Worm (Caenorhabditis elegans) whole organism, L4 larva: ENCODE data around the gene R01H2.4.

Experiments used
- ama-1 ChIP-seq: fragments of 150-350 bp; optimal IDR thresholded peaks from 2 replicates; lab custom pipeline; 2014; ENCODE audit warnings: inconsistent platforms, mixed read lengths
- daf-12 ChIP-seq: fragments of 150-350 bp; optimal IDR thresholded peaks from 2 replicates; lab custom pipeline; 2014; ENCODE audit warnings: missing biosample characterization, missing genetic modification reagents, missing genetic modification characterization
- egl-27 ChIP-seq: sonication (generic microtip); optimal IDR thresholded peaks from 3 replicates; lab custom pipeline; 2017; ENCODE audit warnings: missing biosample characterization, missing genetic modification reagents, missing genetic modification characterization
- hlh-30 ChIP-seq: sonication (generic microtip); optimal IDR thresholded peaks from 2 replicates; lab custom pipeline; 2017; ENCODE audit warnings: antibody characterized with exemption, mild to moderate bottlenecking, missing genetic modification characterization, missing compliant biosample characterization; ENCODE audit not compliant: insufficient read depth
- mdl-1 ChIP-seq, 2 experiments: fragments of 150-350 bp in 1 of 2; sonication (generic microtip) in 1 of 2; optimal IDR thresholded peaks; 2 replicates each; lab custom pipeline; 2014 to 2017; ENCODE audit warnings: missing biosample characterization in 2 of 2, missing genetic modification characterization in 2 of 2
- nhr-25 ChIP-seq: sonication (generic microtip); optimal IDR thresholded peaks from 2 replicates; lab custom pipeline; 2017; ENCODE audit warnings: missing genetic modification characterization, mild to moderate bottlenecking, missing compliant biosample characterization, antibody characterized with exemption, moderate library complexity, borderline replicate concordance; ENCODE audit not compliant: insufficient read depth
- nhr-6 ChIP-seq: fragments of 150-350 bp; optimal IDR thresholded peaks from 2 replicates; lab custom pipeline; 2014; ENCODE audit warnings: missing biosample characterization, missing genetic modification characterization
- ztf-11 ChIP-seq: fragments of 150-350 bp; optimal IDR thresholded peaks from 2 replicates; lab custom pipeline; 2014; ENCODE audit warnings: missing biosample characterization, missing genetic modification characterization

DNA sequence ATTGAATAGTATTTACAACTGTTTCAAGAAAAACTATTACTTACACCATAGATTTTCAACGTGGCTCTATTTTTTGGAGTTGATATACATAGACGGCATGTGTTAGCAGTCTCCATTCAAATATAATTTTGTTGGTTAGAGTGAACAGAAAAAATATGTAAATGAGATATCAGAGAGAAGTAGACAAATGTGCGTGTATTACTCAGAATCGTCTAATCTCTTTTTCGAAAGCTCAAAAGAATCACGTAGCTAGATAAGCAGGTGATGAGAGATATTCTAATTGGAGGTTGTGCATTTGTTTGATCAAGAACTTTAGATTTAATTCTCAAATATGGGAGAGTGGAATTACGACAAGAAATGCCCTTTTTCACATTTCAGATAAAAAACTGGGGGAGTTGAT is 26.5 kb upstream of the R01H2.4 start, which contains the start of gene ZK418.10:
- no peak for TF ChIP-seq mdl-1 (tag; optimal IDR thresholded peaks at IDR 0.05; lab: Kevin White, UChicago)
- TF ChIP-seq egl-27 (tag; lab: Kevin White, UChicago): no peak
- no peak for TF ChIP-seq ama-1 (lab: Kevin White, UChicago)
- no peak for TF ChIP-seq ztf-11
- no peak for TF ChIP-seq nhr-25 (tag; lab: Kevin White, UChicago)
- TF ChIP-seq hlh-30 (tag; lab: Kevin White, UChicago): no peak
- no peak for TF ChIP-seq nhr-6
- no peak for TF ChIP-seq daf-12 (tag; lab: Kevin White, UChicago)
